Worm (Caenorhabditis elegans) whole organism, L3 larva: ENCODE measurements around the gene col-36.

ENCODE experiments used
- R02D3.7 ChIP-seq: fragments of 150-350 bp; optimal IDR thresholded peaks from 2 replicates; lab custom pipeline; 2014; ENCODE audit warnings: missing biosample characterization, missing genetic modification characterization
- ZK546.5 ChIP-seq: sonication (generic microtip); optimal IDR thresholded peaks from 2 replicates; lab custom pipeline; 2017; ENCODE audit warnings: missing biosample characterization, missing genetic modification characterization
- aly-2 ChIP-seq: fragments of 150-350 bp; optimal IDR thresholded peaks from 2 replicates; lab custom pipeline; 2014; ENCODE audit warnings: missing biosample characterization, missing genetic modification characterization
- ama-1 ChIP-seq: fragments of 150-350 bp; optimal IDR thresholded peaks from 2 replicates; lab custom pipeline; 2018
- ceh-16 ChIP-seq: sonication (generic microtip); optimal IDR thresholded peaks from 2 replicates; lab custom pipeline; 2017; ENCODE audit warnings: missing biosample characterization, missing genetic modification characterization
- ceh-28 ChIP-seq: fragments of 150-350 bp; optimal IDR thresholded peaks from 2 replicates; lab custom pipeline; 2014; ENCODE audit warnings: missing biosample characterization, missing genetic modification reagents, missing genetic modification characterization
- ceh-82 ChIP-seq: fragments of 150-350 bp; optimal IDR thresholded peaks from 2 replicates; lab custom pipeline; 2014; ENCODE audit warnings: missing biosample characterization, missing genetic modification characterization
- ceh-9 ChIP-seq: sonication (generic microtip); optimal IDR thresholded peaks from 2 replicates; lab custom pipeline; 2018; ENCODE audit warnings: missing biosample characterization, missing genetic modification characterization
- daf-12 ChIP-seq: fragments of 150-350 bp; optimal IDR thresholded peaks from 2 replicates; lab custom pipeline; 2014; ENCODE audit warnings: missing biosample characterization, missing genetic modification reagents, missing genetic modification characterization
- egl-27 ChIP-seq: sonication (generic microtip); optimal IDR thresholded peaks from 4 replicates; lab custom pipeline; 2017; ENCODE audit warnings: missing biosample characterization, missing genetic modification reagents, missing genetic modification characterization
- egl-5 ChIP-seq: fragments of 150-350 bp; optimal IDR thresholded peaks from 2 replicates; lab custom pipeline; 2017; ENCODE audit warnings: missing biosample characterization, missing genetic modification reagents, missing genetic modification characterization, inconsistent platforms
- elt-1 ChIP-seq: fragments of 150-350 bp; optimal IDR thresholded peaks from 2 replicates; lab custom pipeline; 2014; ENCODE audit warnings: missing biosample characterization, missing genetic modification characterization
- elt-2 ChIP-seq: sonication (generic microtip); optimal IDR thresholded peaks from 2 replicates; lab custom pipeline; 2016; ENCODE audit warnings: missing genetic modification reagents, mild to moderate bottlenecking, missing genetic modification characterization, missing compliant biosample characterization
- elt-3 ChIP-seq, 3 experiments: fragments of 150-350 bp in 1 of 3; sonication (generic microtip) in 2 of 3; optimal IDR thresholded peaks; 2 replicates in 2 of 3; 4 replicates in 1 of 3; lab custom pipeline; 2014 to 2017; ENCODE audit warnings: missing biosample characterization in 3 of 3, missing genetic modification characterization in 3 of 3
- eor-1 ChIP-seq, 2 experiments: fragments of 150-350 bp; optimal IDR thresholded peaks; 2 replicates each; lab custom pipeline; 2014 to 2018; ENCODE audit warnings: missing biosample characterization in 2 of 2, missing genetic modification characterization in 2 of 2
- fkh-10 ChIP-seq: sonication (generic microtip); optimal IDR thresholded peaks from 2 replicates; lab custom pipeline; 2017; ENCODE audit warnings: missing biosample characterization, missing genetic modification reagents, missing genetic modification characterization
- fkh-2 ChIP-seq: fragments of 150-350 bp; optimal IDR thresholded peaks from 2 replicates; lab custom pipeline; 2014; ENCODE audit warnings: missing biosample characterization, missing genetic modification reagents, missing genetic modification characterization
- fos-1 ChIP-seq: fragments of 150-350 bp; optimal IDR thresholded peaks from 2 replicates; lab custom pipeline; 2014; ENCODE audit warnings: missing biosample characterization, missing genetic modification characterization
- hmg-11 ChIP-seq: sonication (generic microtip); optimal IDR thresholded peaks from 2 replicates; lab custom pipeline; 2016; ENCODE audit warnings: missing genetic modification characterization, missing compliant biosample characterization
- jun-1 ChIP-seq: fragments of 150-350 bp; optimal IDR thresholded peaks from 2 replicates; lab custom pipeline; 2014; ENCODE audit warnings: missing biosample characterization, missing genetic modification reagents, missing genetic modification characterization
- lin-15B ChIP-seq: fragments of 150-350 bp; optimal IDR thresholded peaks from 2 replicates; lab custom pipeline; 2014; ENCODE audit warnings: missing biosample characterization, missing genetic modification characterization
- lin-39 ChIP-seq: fragments of 150-350 bp; optimal IDR thresholded peaks from 2 replicates; lab custom pipeline; 2018; ENCODE audit warnings: missing biosample characterization, missing genetic modification reagents, missing genetic modification characterization
- lsy-12 ChIP-seq: sonication (generic microtip); optimal IDR thresholded peaks from 2 replicates; lab custom pipeline; 2016; ENCODE audit warnings: mild to moderate bottlenecking, missing genetic modification characterization, missing compliant biosample characterization
- mdl-1 ChIP-seq: fragments of 150-350 bp; optimal IDR thresholded peaks from 2 replicates; lab custom pipeline; 2014; ENCODE audit warnings: missing biosample characterization, missing genetic modification characterization
- mml-1 ChIP-seq: fragments of 150-350 bp; sonication (generic microtip); optimal IDR thresholded peaks from 3 replicates; lab custom pipeline; 2014; ENCODE audit warnings: missing biosample characterization, missing genetic modification characterization
- nfya-1 ChIP-seq: sonication (generic microtip); optimal IDR thresholded peaks from 2 replicates; lab custom pipeline; 2017; ENCODE audit warnings: missing genetic modification characterization, mild to moderate bottlenecking, missing compliant biosample characterization, antibody characterized with exemption, moderate library complexity; ENCODE audit not compliant: insufficient read depth
- nhr-11 ChIP-seq: fragments of 150-350 bp; optimal IDR thresholded peaks from 2 replicates; lab custom pipeline; 2014; ENCODE audit warnings: missing biosample characterization, missing genetic modification characterization
- nhr-12 ChIP-seq: fragments of 150-350 bp; optimal IDR thresholded peaks from 2 replicates; lab custom pipeline; 2014; ENCODE audit warnings: missing biosample characterization, missing genetic modification characterization
- nhr-23 ChIP-seq: fragments of 150-350 bp; optimal IDR thresholded peaks from 2 replicates; lab custom pipeline; 2014; ENCODE audit warnings: missing biosample characterization, missing genetic modification reagents, missing genetic modification characterization
- nhr-237 ChIP-seq: fragments of 150-350 bp; optimal IDR thresholded peaks from 2 replicates; lab custom pipeline; 2014; ENCODE audit warnings: missing biosample characterization, missing genetic modification characterization
- nhr-25 ChIP-seq: sonication (generic microtip); optimal IDR thresholded peaks from 2 replicates; lab custom pipeline; 2017; ENCODE audit warnings: missing biosample characterization, missing genetic modification characterization
- nhr-28 ChIP-seq: fragments of 150-350 bp; optimal IDR thresholded peaks from 2 replicates; lab custom pipeline; 2014; ENCODE audit warnings: missing biosample characterization, missing genetic modification characterization
- nhr-43 ChIP-seq: sonication (generic microtip); optimal IDR thresholded peaks from 2 replicates; lab custom pipeline; 2016; ENCODE audit warnings: mild to moderate bottlenecking, missing genetic modification characterization, missing compliant biosample characterization; ENCODE audit not compliant: poor library complexity, severe bottlenecking
- nhr-67 ChIP-seq: fragments of 150-350 bp; optimal IDR thresholded peaks from 2 replicates; lab custom pipeline; 2014; ENCODE audit warnings: missing biosample characterization, missing genetic modification characterization
- nhr-76 ChIP-seq: fragments of 150-350 bp; sonication (generic microtip); optimal IDR thresholded peaks from 5 replicates; lab custom pipeline; 2014; ENCODE audit warnings: missing biosample characterization, missing genetic modification characterization
- nhr-77 ChIP-seq: fragments of 150-350 bp; optimal IDR thresholded peaks from 2 replicates; lab custom pipeline; 2014; ENCODE audit warnings: missing biosample characterization, missing genetic modification characterization
- pha-4 ChIP-seq: fragments of 150-350 bp; optimal IDR thresholded peaks from 2 replicates; lab custom pipeline; 2014; ENCODE audit warnings: missing biosample characterization, missing genetic modification reagents, missing genetic modification characterization
- pqm-1 ChIP-seq: fragments of 150-350 bp; optimal IDR thresholded peaks from 2 replicates; lab custom pipeline; 2017; ENCODE audit warnings: missing biosample characterization, missing genetic modification characterization, inconsistent platforms
- sea-2 ChIP-seq: fragments of 150-350 bp; sonication (generic microtip); optimal IDR thresholded peaks from 4 replicates; lab custom pipeline; 2014; ENCODE audit warnings: missing biosample characterization, missing genetic modification reagents, missing genetic modification characterization
- skn-1 ChIP-seq: fragments of 150-350 bp; optimal IDR thresholded peaks from 2 replicates; lab custom pipeline; 2014; ENCODE audit warnings: missing biosample characterization, missing genetic modification characterization
- snpc-4 ChIP-seq: fragments of 150-350 bp; optimal IDR thresholded peaks from 2 replicates; lab custom pipeline; 2014; ENCODE audit warnings: missing biosample characterization, missing genetic modification characterization
- tbx-2 ChIP-seq: sonication (generic microtip); optimal IDR thresholded peaks from 2 replicates; lab custom pipeline; 2016; ENCODE audit warnings: mild to moderate bottlenecking, missing genetic modification characterization, missing compliant biosample characterization
- unc-39 ChIP-seq: sonication (generic microtip); optimal IDR thresholded peaks from 4 replicates; lab custom pipeline; 2017; ENCODE audit warnings: missing biosample characterization, missing genetic modification characterization
- unc-62 ChIP-seq: fragments of 150-350 bp; sonication (generic microtip); optimal IDR thresholded peaks from 4 replicates; lab custom pipeline; 2014; ENCODE audit warnings: missing biosample characterization, missing genetic modification reagents, missing genetic modification characterization
- zag-1 ChIP-seq: fragments of 150-350 bp; optimal IDR thresholded peaks from 2 replicates; lab custom pipeline; 2014; ENCODE audit warnings: missing biosample characterization, missing genetic modification characterization
- ztf-11 ChIP-seq: fragments of 150-350 bp; optimal IDR thresholded peaks from 2 replicates; lab custom pipeline; 2014; ENCODE audit warnings: missing biosample characterization, missing genetic modification characterization
- ztf-4 ChIP-seq: fragments of 150-350 bp; optimal IDR thresholded peaks from 2 replicates; lab custom pipeline; 2014; ENCODE audit warnings: missing biosample characterization, missing genetic modification characterization

col-36 gene

ce11 chrII:7204951-7205350, 36.3 kb upstream of the col-36 start, which contains the start of gene srd-58:
TSS of gene srd-58 (minus strand) at chrII:7205051.
- TF ChIP-seq hmg-11 (tag; lab: Kevin White, UChicago): no peak
- no peak for TF ChIP-seq ceh-28 (tag; lab: Kevin White, UChicago)
- TF ChIP-seq fkh-10 (GFP tag; lab: Kevin White, UChicago): no peak
- TF ChIP-seq nhr-43 (tag; lab: Kevin White, UChicago): no peak
- TF ChIP-seq lin-39: no peak
- no peak for TF ChIP-seq ceh-16 (tag; lab: Kevin White, UChicago)
- no peak for TF ChIP-seq nfya-1 (tag; lab: Kevin White, UChicago)
- no peak for TF ChIP-seq tbx-2 (tag; lab: Kevin White, UChicago)
- TF ChIP-seq nhr-25 (tag; lab: Kevin White, UChicago): no peak
- no peak for TF ChIP-seq skn-1 (tag; lab: Kevin White, UChicago)
- TF ChIP-seq jun-1: no peak
- no peak for TF ChIP-seq unc-39
- no peak for TF ChIP-seq egl-27 (tag; lab: Kevin White, UChicago)
- no peak for TF ChIP-seq aly-2 (tag; lab: Kevin White, UChicago)
- TF ChIP-seq pha-4 (tag; lab: Kevin White, UChicago): no peak
- TF ChIP-seq eor-1 (tag; optimal IDR thresholded peaks at IDR 0.05; lab: Kevin White, UChicago): no peak

- TF ChIP-seq fkh-10 (GFP tag; lab: Kevin White, UChicago) (no peak), sea-2 (GFP tag; lab: Kevin White, UChicago) (no peak)
These were observed 34.5 kb upstream of the col-36 start, which contains the start of gene srd-56 for ce11 chrII:7203110-7203509. TSS of gene srd-56 (minus strand) at chrII:7203210.

- no peak for TF ChIP-seq nhr-76 (tag; lab: Kevin White, UChicago)
- peak; percentile 56 for TF ChIP-seq R02D3.7 (tag; lab: Kevin White, UChicago)
- peak; percentile 99 for TF ChIP-seq snpc-4 (tag; lab: Kevin White, UChicago)
- TF ChIP-seq mml-1 (tag; lab: Kevin White, UChicago): no peak
- TF ChIP-seq ZK546.5 (tag; lab: Kevin White, UChicago): no peak
- no peak for TF ChIP-seq daf-12 (tag; lab: Kevin White, UChicago)
- no peak for TF ChIP-seq ztf-11
- TF ChIP-seq skn-1 (tag; lab: Kevin White, UChicago): no peak
- no peak for TF ChIP-seq aly-2 (tag; lab: Kevin White, UChicago)
- no peak for TF ChIP-seq fos-1
- TF ChIP-seq nhr-28 (tag; lab: Kevin White, UChicago): no peak
- no peak for TF ChIP-seq elt-1 (tag; lab: Kevin White, UChicago)
- peak; percentile 78 for TF ChIP-seq tbx-2 (tag; lab: Kevin White, UChicago)
- peak; percentile 33 for TF ChIP-seq ceh-82 (tag; lab: Kevin White, UChicago)
- TF ChIP-seq mdl-1: no peak
- no peak for TF ChIP-seq egl-27 (tag; lab: Kevin White, UChicago)
- no peak for TF ChIP-seq ztf-4
- TF ChIP-seq lin-15B (tag; lab: Kevin White, UChicago): no peak
- TF ChIP-seq ceh-16 (tag; lab: Kevin White, UChicago): no peak
- peak; percentile 24 for TF ChIP-seq sea-2 (GFP tag; lab: Kevin White, UChicago)
- TF ChIP-seq nhr-67 (tag; lab: Kevin White, UChicago): no peak
- TF ChIP-seq fkh-10 (GFP tag; lab: Kevin White, UChicago): no peak
- TF ChIP-seq ceh-28 (tag; lab: Kevin White, UChicago): no peak
- peak; percentile 67 for TF ChIP-seq nfya-1 (tag; lab: Kevin White, UChicago)
- TF ChIP-seq nhr-43 (tag; lab: Kevin White, UChicago): peak; percentile 78
- TF ChIP-seq ama-1 (lab: Kevin White, UChicago): no peak
- TF ChIP-seq nhr-25 (tag; lab: Kevin White, UChicago): peak; percentile 83
- no peak for TF ChIP-seq nhr-237 (tag; lab: Kevin White, UChicago)
- TF ChIP-seq ceh-9 (tag; lab: Kevin White, UChicago): no peak
- no peak for TF ChIP-seq nhr-11
- TF ChIP-seq unc-62: no peak
- TF ChIP-seq nhr-77: no peak
- TF ChIP-seq pha-4 (tag; lab: Kevin White, UChicago): peak; percentile 46
- no peak for TF ChIP-seq fkh-2 (tag; lab: Kevin White, UChicago)
- no peak for TF ChIP-seq unc-39
- peak; percentile 34 for TF ChIP-seq nhr-23
- TF ChIP-seq jun-1: no peak
- no peak for TF ChIP-seq nhr-12 (tag; lab: Kevin White, UChicago)
- no peak for TF ChIP-seq hmg-11 (tag; lab: Kevin White, UChicago)
- peak; percentile 41 for TF ChIP-seq elt-2
- no peak for TF ChIP-seq pqm-1 (tag; lab: Kevin White, UChicago)
- no peak for TF ChIP-seq eor-1 (tag; optimal IDR thresholded peaks at IDR 0.05; lab: Kevin White, UChicago)
- TF ChIP-seq lsy-12: peak; percentile 76
- no peak for TF ChIP-seq zag-1 (tag; lab: Kevin White, UChicago)
- TF ChIP-seq lin-39: peak; percentile 66
- TF ChIP-seq egl-5: no peak
- TF ChIP-seq elt-3 (tag; optimal IDR thresholded peaks at IDR 0.05; lab: Kevin White, UChicago): peak in 1 of 3 experiments; percentile 42
These were observed 31.5 kb upstream of the col-36 start, which contains the start of gene pcrg-1 for ce11 chrII:7200051-7200599. TSS of gene pcrg-1 (plus strand) at chrII:7200549.
